Fruit fly (Drosophila melanogaster) whole organism, adult: ENCODE measurements around the gene Nha2.

ENCODE experiments used
- CG12768 ChIP-seq: fragments of 200-800 bp; sonication (Bioruptor generic); optimal IDR thresholded peaks from 2 replicates; lab custom pipeline; 2017; ENCODE audit warnings: missing biosample characterization, missing genetic modification characterization, mild to moderate bottlenecking, moderate library complexity, missing genetic modification reagents
- CG14711 ChIP-seq: fragments of 200-800 bp; sonication (Bioruptor generic); optimal IDR thresholded peaks from 2 replicates; lab custom pipeline; 2018; ENCODE audit warnings: missing biosample characterization, mild to moderate bottlenecking, missing genetic modification characterization, moderate library complexity
- CG1620 ChIP-seq: fragments of 200-800 bp; sonication (Bioruptor generic); optimal IDR thresholded peaks from 2 replicates; lab custom pipeline; 2016; ENCODE audit warnings: missing biosample characterization, missing genetic modification characterization
- CG33017 ChIP-seq: fragments of 200-800 bp; sonication (Bioruptor generic); optimal IDR thresholded peaks from 2 replicates; lab custom pipeline; 2018; ENCODE audit warnings: missing biosample characterization, mild to moderate bottlenecking, missing genetic modification characterization, moderate library complexity
- CG7045 ChIP-seq: fragments of 200-800 bp; sonication (Bioruptor generic); optimal IDR thresholded peaks from 2 replicates; lab custom pipeline; 2017; ENCODE audit warnings: missing biosample characterization, mild to moderate bottlenecking, missing genetic modification characterization
- CG7101 ChIP-seq: fragments of 200-800 bp; sonication (Bioruptor generic); optimal IDR thresholded peaks from 2 replicates; lab custom pipeline; 2018; ENCODE audit warnings: missing biosample characterization, mild to moderate bottlenecking, missing genetic modification characterization, moderate library complexity
- Clk ChIP-seq: fragments of 200-800 bp; sonication (Bioruptor generic); optimal IDR thresholded peaks from 2 replicates; lab custom pipeline; 2017; ENCODE audit warnings: missing biosample characterization, missing genetic modification characterization
- Crg-1 ChIP-seq: fragments of 200-800 bp; sonication (Bioruptor generic); optimal IDR thresholded peaks from 2 replicates; lab custom pipeline; 2016; ENCODE audit warnings: missing biosample characterization, missing genetic modification characterization
- Hr96 ChIP-seq: fragments of 200-800 bp; sonication (Bioruptor generic); optimal IDR thresholded peaks from 2 replicates; lab custom pipeline; 2016; ENCODE audit warnings: missing biosample characterization, missing genetic modification characterization
- kay ChIP-seq: fragments of 200-800 bp; sonication (Bioruptor generic); peaks from one replicate; lab custom pipeline; 2016; ENCODE audit warnings: missing biosample characterization, missing genetic modification characterization, borderline replicate concordance
- tj ChIP-seq: fragments of 200-800 bp; sonication (Bioruptor generic); optimal IDR thresholded peaks from 3 replicates; lab custom pipeline; 2017; ENCODE audit warnings: missing biosample characterization, mild to moderate bottlenecking, missing genetic modification characterization, moderate library complexity

- no peak for TF ChIP-seq tj (GFP tag; lab: Kevin White, UChicago)
- TF ChIP-seq Hr96: no peak
- TF ChIP-seq Crg-1: no peak
- no peak for TF ChIP-seq CG33017 (tag; lab: Kevin White, UChicago)
- no peak for TF ChIP-seq kay (GFP tag; lab: Kevin White, UChicago)
- TF ChIP-seq CG7101: no peak
- TF ChIP-seq CG7045 (GFP tag; lab: Kevin White, UChicago): no peak
- TF ChIP-seq CG1620 (GFP tag; lab: Kevin White, UChicago): no peak
- TF ChIP-seq CG12768: no peak
- no peak for TF ChIP-seq Clk (GFP tag; lab: Kevin White, UChicago)
- TF ChIP-seq CG14711 (tag; lab: Kevin White, UChicago): no peak
These were observed 5.8 kb upstream of the Nha2 start for dm6 chr3R:23004161-23004560.
